Fruit fly (Drosophila melanogaster) whole organism, adult: ENCODE measurements around the gene Cad88C.

Experiments
- CG12768 ChIP-seq: fragments of 200-800 bp; sonication (Bioruptor generic); optimal IDR thresholded peaks from 2 replicates; lab custom pipeline; 2017; ENCODE audit warnings: missing biosample characterization, missing genetic modification characterization, mild to moderate bottlenecking, moderate library complexity, missing genetic modification reagents
- CG14711 ChIP-seq: fragments of 200-800 bp; sonication (Bioruptor generic); optimal IDR thresholded peaks from 2 replicates; lab custom pipeline; 2018; ENCODE audit warnings: missing biosample characterization, mild to moderate bottlenecking, missing genetic modification characterization, moderate library complexity
- CG33017 ChIP-seq: fragments of 200-800 bp; sonication (Bioruptor generic); optimal IDR thresholded peaks from 2 replicates; lab custom pipeline; 2018; ENCODE audit warnings: missing biosample characterization, mild to moderate bottlenecking, missing genetic modification characterization, moderate library complexity
- Clk ChIP-seq: fragments of 200-800 bp; sonication (Bioruptor generic); optimal IDR thresholded peaks from 2 replicates; lab custom pipeline; 2017; ENCODE audit warnings: missing biosample characterization, missing genetic modification characterization
- Crg-1 ChIP-seq: fragments of 200-800 bp; sonication (Bioruptor generic); optimal IDR thresholded peaks from 2 replicates; lab custom pipeline; 2016; ENCODE audit warnings: missing biosample characterization, missing genetic modification characterization
- Hr96 ChIP-seq: fragments of 200-800 bp; sonication (Bioruptor generic); optimal IDR thresholded peaks from 2 replicates; lab custom pipeline; 2016; ENCODE audit warnings: missing biosample characterization, missing genetic modification characterization
- Mnt ChIP-seq: fragments of 200-800 bp; sonication (Bioruptor generic); optimal IDR thresholded peaks from 2 replicates; lab custom pipeline; 2016; ENCODE audit warnings: missing biosample characterization, mild to moderate bottlenecking, missing genetic modification characterization
- kay ChIP-seq: fragments of 200-800 bp; sonication (Bioruptor generic); peaks from one replicate; lab custom pipeline; 2016; ENCODE audit warnings: missing biosample characterization, missing genetic modification characterization, borderline replicate concordance
- pad ChIP-seq: fragments of 200-800 bp; sonication (Bioruptor generic); optimal IDR thresholded peaks from 3 replicates; lab custom pipeline; 2017; ENCODE audit warnings: missing biosample characterization, missing genetic modification characterization, mild to moderate bottlenecking, moderate library complexity, missing genetic modification reagents
- tj ChIP-seq: fragments of 200-800 bp; sonication (Bioruptor generic); optimal IDR thresholded peaks from 3 replicates; lab custom pipeline; 2017; ENCODE audit warnings: missing biosample characterization, mild to moderate bottlenecking, missing genetic modification characterization, moderate library complexity

DNA sequence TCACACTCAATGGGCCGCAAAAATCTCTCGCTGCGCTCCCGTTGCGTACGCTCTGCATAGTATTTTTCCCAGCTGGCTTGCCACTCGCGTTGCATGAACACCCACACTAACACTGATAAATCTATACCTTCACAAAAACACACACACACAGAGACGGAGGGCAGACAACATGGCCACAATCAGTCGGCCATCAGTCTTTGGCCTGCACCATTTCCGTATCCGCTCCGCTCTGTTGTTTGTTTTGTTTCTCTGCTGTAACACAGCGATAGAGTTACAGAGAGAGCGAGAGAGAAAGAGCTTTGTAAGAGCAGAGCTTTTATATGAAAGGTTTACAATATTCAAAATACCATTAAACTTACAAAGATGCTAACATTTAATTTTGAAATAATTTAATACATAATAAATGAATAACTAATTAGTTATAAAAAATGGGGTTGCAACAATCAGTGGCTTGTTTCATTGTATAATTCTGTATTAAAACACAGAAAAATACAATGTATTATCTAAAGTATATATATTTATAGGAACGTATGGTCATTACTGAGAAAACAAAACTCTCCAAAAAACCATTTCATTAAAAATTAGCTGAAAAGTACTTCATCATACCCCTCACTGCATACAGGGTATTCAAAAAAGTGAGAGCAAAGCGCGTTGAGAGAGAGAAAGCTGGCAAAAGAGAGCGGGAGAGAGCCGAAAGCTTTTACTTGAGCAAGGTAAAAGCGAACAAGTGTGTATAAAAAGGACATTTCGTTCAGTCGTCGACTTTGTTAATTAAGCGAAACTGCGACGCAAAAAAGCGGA lies 21.2 kb upstream of the Cad88C start, which contains the start of gene CG14853:
- no peak for TF ChIP-seq Mnt (GFP tag; lab: Kevin White, UChicago)
- no peak for TF ChIP-seq Crg-1 (GFP tag; lab: Kevin White, UChicago)
- no peak for TF ChIP-seq kay
- TF ChIP-seq Hr96 (GFP tag; lab: Kevin White, UChicago) = no peak
- TF ChIP-seq pad = no peak
- TF ChIP-seq CG14711 = peak; percentile 9
- TF ChIP-seq tj (GFP tag; lab: Kevin White, UChicago) = peak; percentile 24
- peak; percentile 15 for TF ChIP-seq CG33017
- no peak for TF ChIP-seq Clk
- TF ChIP-seq CG12768 (GFP tag; lab: Kevin White, UChicago) = no peak
